Fruit fly (Drosophila melanogaster) whole organism, embryonic: ENCODE measurements around the gene CG17377.
A peak's percentile ranks its signal among the peaks of the same experiment; 100 is the strongest.

Experiments
- Antp ChIP-seq: fragments of 200-800 bp; sonication (Bioruptor generic); optimal IDR thresholded peaks from 3 replicates; lab custom pipeline; 2016; ENCODE audit warnings: missing biosample characterization, missing genetic modification characterization
- Blimp-1 ChIP-seq: fragments of 200-800 bp; sonication (Bioruptor generic); optimal IDR thresholded peaks from 3 replicates; lab custom pipeline; 2018; ENCODE audit warnings: missing biosample characterization, missing genetic modification characterization, mild to moderate bottlenecking, moderate library complexity, missing genetic modification reagents
- CG10274 ChIP-seq: fragments of 200-800 bp; sonication (Bioruptor generic); optimal IDR thresholded peaks from 3 replicates; lab custom pipeline; 2017; ENCODE audit warnings: missing biosample characterization, mild to moderate bottlenecking, missing genetic modification characterization
- CG10462 ChIP-seq: fragments of 200-800 bp; sonication (Bioruptor generic); optimal IDR thresholded peaks from 2 replicates; lab custom pipeline; 2016; ENCODE audit warnings: missing biosample characterization, missing genetic modification characterization
- CG12236 ChIP-seq: fragments of 200-800 bp; sonication (Bioruptor generic); optimal IDR thresholded peaks from 2 replicates; lab custom pipeline; 2016; ENCODE audit warnings: missing biosample characterization, missing genetic modification characterization
- CG12299 ChIP-seq: fragments of 200-800 bp; sonication (Bioruptor generic); optimal IDR thresholded peaks from 2 replicates; lab custom pipeline; 2018; ENCODE audit warnings: missing biosample characterization, mild to moderate bottlenecking, missing genetic modification characterization
- CG12659 ChIP-seq: fragments of 200-800 bp; sonication (Bioruptor generic); optimal IDR thresholded peaks from 3 replicates; lab custom pipeline; 2017; ENCODE audit warnings: mild to moderate bottlenecking, missing biosample characterization, missing genetic modification reagents, missing genetic modification characterization
- CG12769 ChIP-seq: fragments of 200-800 bp; sonication (Bioruptor generic); optimal IDR thresholded peaks from 2 replicates; lab custom pipeline; 2019; ENCODE audit warnings: missing biosample characterization, mild to moderate bottlenecking, missing genetic modification characterization, moderate library complexity
- CG14667 ChIP-seq: fragments of 200-800 bp; sonication (Bioruptor generic); IDR thresholded peaks from 2 replicates; pipeline ENCODE4 v1.3.6; 2022; ENCODE audit warnings: missing biosample characterization, missing genetic modification characterization
- CG15696 ChIP-seq: fragments of 200-800 bp; sonication (Bioruptor generic); optimal IDR thresholded peaks from 2 replicates; lab custom pipeline; 2019; ENCODE audit warnings: missing biosample characterization, mild to moderate bottlenecking, missing genetic modification characterization, moderate library complexity
- CG17328 ChIP-seq: fragments of 200-800 bp; sonication (Bioruptor generic); IDR thresholded peaks from 2 replicates; pipeline ENCODE4 v1.3.6; 2022; ENCODE audit warnings: missing biosample characterization, missing genetic modification characterization
- CG1792 ChIP-seq: fragments of 200-800 bp; sonication (Bioruptor generic); optimal IDR thresholded peaks from 2 replicates; lab custom pipeline; 2016; ENCODE audit warnings: missing biosample characterization, missing genetic modification characterization
- CG1832 ChIP-seq: fragments of 200-800 bp; sonication (Bioruptor generic); optimal IDR thresholded peaks from 2 replicates; lab custom pipeline; 2017; ENCODE audit warnings: missing biosample characterization, mild to moderate bottlenecking, missing genetic modification characterization, inconsistent platforms
- CG18599 ChIP-seq: fragments of 200-800 bp; sonication (Bioruptor generic); optimal IDR thresholded peaks from 3 replicates; lab custom pipeline; 2017; ENCODE audit warnings: missing biosample characterization, missing genetic modification characterization, mild to moderate bottlenecking, moderate library complexity, missing genetic modification reagents
- CG2712 ChIP-seq: fragments of 200-800 bp; optimal IDR thresholded peaks from 3 replicates; lab custom pipeline; 2019; ENCODE audit warnings: missing biosample characterization, mild to moderate bottlenecking, missing genetic modification characterization, moderate library complexity
- CG31224 ChIP-seq: fragments of 200-800 bp; sonication (Bioruptor generic); IDR thresholded peaks from 2 replicates; pipeline ENCODE4 v1.3.6; 2022; ENCODE audit warnings: missing biosample characterization, missing genetic modification characterization
- CG31388 ChIP-seq: fragments of 200-800 bp; sonication (Bioruptor generic); optimal IDR thresholded peaks from 2 replicates; lab custom pipeline; 2016; ENCODE audit warnings: missing biosample characterization, missing genetic modification characterization
- CG33213 ChIP-seq: fragments of 200-800 bp; sonication (Bioruptor generic); optimal IDR thresholded peaks from 3 replicates; lab custom pipeline; 2016; ENCODE audit warnings: missing biosample characterization, missing genetic modification characterization
- CG33557 ChIP-seq: fragments of 200-800 bp; sonication (Bioruptor generic); optimal IDR thresholded peaks from 2 replicates; lab custom pipeline; 2019; ENCODE audit warnings: missing biosample characterization, mild to moderate bottlenecking, missing genetic modification characterization, moderate library complexity
- CG3847 ChIP-seq: fragments of 200-800 bp; sonication (Bioruptor generic); IDR thresholded peaks from 2 replicates; pipeline ENCODE4 v1.3.6; 2022; ENCODE audit warnings: missing biosample characterization, missing genetic modification characterization
- CG4707 ChIP-seq: fragments of 200-800 bp; sonication (Bioruptor generic); optimal IDR thresholded peaks from 2 replicates; lab custom pipeline; 2018; ENCODE audit warnings: missing biosample characterization, mild to moderate bottlenecking, missing genetic modification characterization, moderate library complexity
- CG6765 ChIP-seq: fragments of 200-800 bp; sonication (Bioruptor generic); optimal IDR thresholded peaks from 3 replicates; lab custom pipeline; 2017; ENCODE audit warnings: missing biosample characterization, mild to moderate bottlenecking, missing genetic modification characterization
- CG8290 ChIP-seq, 3 experiments: fragments of 200-800 bp; sonication (Bioruptor generic); optimal IDR thresholded peaks; 2 replicates each; lab custom pipeline; 2016 to 2019; ENCODE audit warnings: missing biosample characterization in 3 of 3, missing genetic modification characterization in 3 of 3, mild to moderate bottlenecking in 2 of 3, moderate library complexity in 1 of 3
- CG9437 ChIP-seq: fragments of 200-800 bp; sonication (Bioruptor generic); optimal IDR thresholded peaks from 2 replicates; lab custom pipeline; 2018; ENCODE audit warnings: missing biosample characterization, mild to moderate bottlenecking, missing genetic modification characterization
- Camta ChIP-seq: fragments of 200-800 bp; sonication (Bioruptor generic); optimal IDR thresholded peaks from 2 replicates; lab custom pipeline; 2016; ENCODE audit warnings: missing biosample characterization, missing genetic modification characterization
- CkIIα-i1 ChIP-seq: fragments of 200-800 bp; sonication (Bioruptor generic); IDR thresholded peaks from 2 replicates; pipeline ENCODE4 v1.3.6; 2022; ENCODE audit warnings: missing biosample characterization, missing genetic modification characterization
- Dad ChIP-seq: fragments of 200-800 bp; sonication (Bioruptor generic); optimal IDR thresholded peaks from 3 replicates; lab custom pipeline; 2016; ENCODE audit warnings: missing biosample characterization, missing genetic modification characterization
- Dref ChIP-seq: fragments of 200-800 bp; sonication (Bioruptor generic); IDR thresholded peaks from 2 replicates; pipeline ENCODE4 v1.3.6; 2022; ENCODE audit warnings: missing biosample characterization, missing genetic modification characterization
- ERR ChIP-seq: fragments of 200-800 bp; sonication (Bioruptor generic); optimal IDR thresholded peaks from 2 replicates; lab custom pipeline; 2016; ENCODE audit warnings: missing biosample characterization, missing genetic modification characterization
- Gug ChIP-seq: fragments of 200-800 bp; sonication (Bioruptor generic); IDR thresholded peaks from 4 replicates; pipeline ENCODE4 v1.3.6; 2022; ENCODE audit warnings: missing biosample characterization, missing genetic modification characterization
- Hr78 ChIP-seq, 2 experiments: fragments of 200-800 bp in 1 of 2; fragments of >200 bp in 1 of 2; sonication (Bioruptor generic) in 1 of 2; optimal IDR thresholded peaks; 2 replicates each; lab custom pipeline; 2017 to 2019; ENCODE audit warnings: missing biosample characterization in 2 of 2, missing genetic modification characterization in 2 of 2, mild to moderate bottlenecking in 1 of 2, moderate library complexity in 1 of 2
- Kr ChIP-seq: fragments of 200-800 bp; sonication (Bioruptor generic); optimal IDR thresholded peaks from 2 replicates; lab custom pipeline; 2017; ENCODE audit warnings: missing biosample characterization, mild to moderate bottlenecking, missing genetic modification characterization
- Ravus ChIP-seq: fragments of 200-800 bp; sonication (Bioruptor generic); IDR thresholded peaks from 2 replicates; pipeline ENCODE4 v1.3.6; 2022; ENCODE audit warnings: missing biosample characterization, missing genetic modification characterization
- Six4 ChIP-seq: fragments of 200-800 bp; sonication (Bioruptor generic); optimal IDR thresholded peaks from 2 replicates; lab custom pipeline; 2016; ENCODE audit warnings: missing biosample characterization, missing genetic modification characterization
- bcd ChIP-seq: fragments of 200-800 bp; sonication (Bioruptor generic); optimal IDR thresholded peaks from 2 replicates; lab custom pipeline; 2017; ENCODE audit warnings: missing biosample characterization, mild to moderate bottlenecking, missing genetic modification characterization
- chinmo ChIP-seq: fragments of 200-800 bp; sonication (Bioruptor generic); IDR thresholded peaks from 4 replicates; pipeline ENCODE4 v1.3.6; 2022; ENCODE audit warnings: missing biosample characterization, missing genetic modification characterization; ENCODE audit not compliant: partially characterized antibody
- dimm ChIP-seq: fragments of 200-800 bp; sonication (Bioruptor generic); IDR thresholded peaks from 2 replicates; pipeline ENCODE4 v1.3.6; 2022; ENCODE audit warnings: missing biosample characterization, missing genetic modification characterization
- disco-r ChIP-seq: fragments of 200-800 bp; sonication (Bioruptor generic); optimal IDR thresholded peaks from 2 replicates; lab custom pipeline; 2016; ENCODE audit warnings: missing biosample characterization, missing genetic modification characterization
- jigr1 ChIP-seq: fragments of 200-800 bp; sonication (Bioruptor generic); IDR thresholded peaks from 3 replicates; pipeline ENCODE4 v1.3.6; 2022; ENCODE audit warnings: missing biosample characterization, missing genetic modification characterization
- otp ChIP-seq: fragments of 200-800 bp; sonication (Bioruptor generic); IDR thresholded peaks from 3 replicates; pipeline ENCODE4, ENCODE4 v1.3.6; 2022; ENCODE audit warnings: missing biosample characterization, missing genetic modification characterization
- pita ChIP-seq: fragments of 200-800 bp; sonication (Bioruptor generic); optimal IDR thresholded peaks from 2 replicates; lab custom pipeline; 2017; ENCODE audit warnings: missing biosample characterization, mild to moderate bottlenecking, missing genetic modification characterization
- run ChIP-seq: fragments of 200-800 bp; sonication (Bioruptor generic); optimal IDR thresholded peaks from 3 replicates; lab custom pipeline; 2018; ENCODE audit warnings: missing biosample characterization, mild to moderate bottlenecking, missing genetic modification characterization
- seq ChIP-seq: fragments of 200-800 bp; sonication (Bioruptor generic); IDR thresholded peaks from 2 replicates; pipeline ENCODE4 v1.3.6; 2022; ENCODE audit warnings: missing biosample characterization, missing genetic modification characterization
- slbo ChIP-seq: fragments of 200-800 bp; sonication (Bioruptor generic); IDR thresholded peaks from 2 replicates; pipeline ENCODE4 v1.3.6; 2022; ENCODE audit warnings: missing biosample characterization, missing genetic modification characterization
- slp2 ChIP-seq: fragments of 200-800 bp; sonication (Bioruptor generic); optimal IDR thresholded peaks from 2 replicates; lab custom pipeline; 2016; ENCODE audit warnings: missing biosample characterization, missing genetic modification characterization
- sna ChIP-seq: fragments of 200-800 bp; sonication (Bioruptor generic); IDR thresholded peaks from 2 replicates; pipeline ENCODE4 v1.3.6; 2022; ENCODE audit warnings: missing biosample characterization, missing genetic modification characterization; ENCODE audit not compliant: partially characterized antibody
- sug ChIP-seq: fragments of 200-800 bp; optimal IDR thresholded peaks from 2 replicates; lab custom pipeline; 2019; ENCODE audit warnings: missing biosample characterization, mild to moderate bottlenecking, missing genetic modification characterization, moderate library complexity
- trem ChIP-seq: fragments of 200-800 bp; optimal IDR thresholded peaks from 3 replicates; lab custom pipeline; 2019; ENCODE audit warnings: missing biosample characterization, mild to moderate bottlenecking, missing genetic modification characterization, moderate library complexity
- twi ChIP-seq: fragments of 200-800 bp; optimal IDR thresholded peaks from 2 replicates; lab custom pipeline; 2019; ENCODE audit warnings: missing biosample characterization, mild to moderate bottlenecking, missing genetic modification characterization, moderate library complexity
- wek ChIP-seq: fragments of 200-800 bp; sonication (Bioruptor generic); optimal IDR thresholded peaks from 3 replicates; lab custom pipeline; 2018; ENCODE audit warnings: missing biosample characterization, mild to moderate bottlenecking, missing genetic modification characterization, moderate library complexity
- zfh1 ChIP-seq: fragments of 200-800 bp; sonication (Bioruptor generic); IDR thresholded peaks from 3 replicates; pipeline ENCODE4 v1.3.6; 2022; ENCODE audit warnings: missing biosample characterization, missing genetic modification characterization
- zfh2 ChIP-seq: fragments of 200-800 bp; sonication (Bioruptor generic); optimal IDR thresholded peaks from 2 replicates; lab custom pipeline; 2016; ENCODE audit warnings: missing biosample characterization, missing genetic modification characterization

CG17377 gene

dm6 chr2L:6818357-6818756, 15.7 kb upstream of the CG17377 start (continued):
- no peak for TF ChIP-seq CG10274
- no peak for TF ChIP-seq CG1832 (GFP tag; lab: Kevin White, UChicago)
- TF ChIP-seq jigr1 (GFP tag; lab: Robert Waterston, UW) = no peak
- no peak for TF ChIP-seq slbo (GFP tag; lab: Robert Waterston, UW)
- no peak for TF ChIP-seq ERR (GFP tag; lab: Kevin White, UChicago)
- no peak for TF ChIP-seq zfh1
- peak; percentile 44 for TF ChIP-seq CG4707 (GFP tag; lab: Kevin White, UChicago)
- no peak for TF ChIP-seq slp2 (GFP tag; lab: Kevin White, UChicago)
- no peak for TF ChIP-seq CG18599 (GFP tag; lab: Kevin White, UChicago)
- TF ChIP-seq Hr78 (GFP tag; optimal IDR thresholded peaks at IDR 0.05; lab: Kevin White, UChicago) = no peak
- TF ChIP-seq Ravus (GFP tag; lab: Robert Waterston, UW) = no peak
- TF ChIP-seq wek (GFP tag; lab: Kevin White, UChicago) = peak; percentile 12
- TF ChIP-seq pita (GFP tag; lab: Kevin White, UChicago) = no peak
- TF ChIP-seq sna = no peak
- no peak for TF ChIP-seq dimm (GFP tag; lab: Robert Waterston, UW)
- no peak for TF ChIP-seq Camta
- no peak for TF ChIP-seq CG12299 (tag; lab: Kevin White, UChicago)
- no peak for TF ChIP-seq Dref (GFP tag; lab: Robert Waterston, UW)
- no peak for TF ChIP-seq seq
- TF ChIP-seq CkIIα-i1 (GFP tag; lab: Robert Waterston, UW) = no peak
- no peak for TF ChIP-seq CG6765 (GFP tag; lab: Kevin White, UChicago)
- TF ChIP-seq CG31224 (GFP tag; lab: Robert Waterston, UW) = no peak
- TF ChIP-seq CG9437 = no peak
- peak; percentile 12 for TF ChIP-seq Blimp-1
- no peak for TF ChIP-seq CG12769 (tag; lab: Kevin White, UChicago)
- TF ChIP-seq CG3847 = no peak
- TF ChIP-seq Kr (GFP tag; lab: Kevin White, UChicago) = no peak
- no peak for TF ChIP-seq otp (GFP tag; lab: Robert Waterston, UW)
- TF ChIP-seq CG14667 (GFP tag; lab: Robert Waterston, UW) = no peak
- no peak for TF ChIP-seq sug
- TF ChIP-seq CG31388 (GFP tag; lab: Kevin White, UChicago) = no peak
- TF ChIP-seq CG33557 = peak; percentile 35
- peak; percentile 67 for TF ChIP-seq CG15696 (tag; lab: Kevin White, UChicago)
- no peak for TF ChIP-seq CG33213
- no peak for TF ChIP-seq CG12236
- TF ChIP-seq Antp (GFP tag; lab: Kevin White, UChicago) = no peak
- TF ChIP-seq Dad (GFP tag; lab: Kevin White, UChicago) = no peak
- no peak for TF ChIP-seq CG1792 (GFP tag; lab: Kevin White, UChicago)
- peak; percentile 7 for TF ChIP-seq CG2712 (tag; lab: Kevin White, UChicago)
- no peak for TF ChIP-seq Six4
- TF ChIP-seq zfh2 = no peak
- no peak for TF ChIP-seq CG10462 (GFP tag; lab: Kevin White, UChicago)
- TF ChIP-seq twi (tag; lab: Kevin White, UChicago) = peak; percentile 3
- no peak for TF ChIP-seq Gug (GFP tag; lab: Robert Waterston, UW)
- TF ChIP-seq CG12659 = no peak
- no peak for TF ChIP-seq chinmo
- no peak for TF ChIP-seq run (tag; lab: Kevin White, UChicago)
- no peak for TF ChIP-seq CG17328 (GFP tag; lab: Robert Waterston, UW)
- no peak for TF ChIP-seq bcd
- TF ChIP-seq CG8290 (GFP tag; optimal IDR thresholded peaks at IDR 0.05; lab: Kevin White, UChicago) = no peak
- peak in 1 of 2 experiments; percentile 10 for TF ChIP-seq CG8290 (tag; optimal IDR thresholded peaks at IDR 0.05; lab: Kevin White, UChicago)
- no peak for TF ChIP-seq trem (tag; lab: Kevin White, UChicago)
- TF ChIP-seq disco-r (GFP tag; lab: Kevin White, UChicago) = no peak
